Fruit fly (Drosophila melanogaster): Measurements from ENCODE around the gene CG10177.

- no peak for TF ChIP-seq psq (optimal IDR thresholded peaks at IDR 0.05)
- no peak for TF ChIP-seq Sin3A (optimal IDR thresholded peaks at IDR 0.05)
- TF ChIP-seq ttk (optimal IDR thresholded peaks at IDR 0.05) = no peak
Measured at dm6 chr3R:23509408-23509940, 11.9 kb downstream of the CG10177 start.
